Worm (Caenorhabditis elegans) whole organism, late embryonic: ENCODE data around the gene T02G5.3.

Experiments used
- ceh-18 ChIP-seq: sonication (generic microtip); optimal IDR thresholded peaks from 2 replicates; lab custom pipeline; 2016; ENCODE audit warnings: missing genetic modification characterization, missing compliant biosample characterization
- fkh-10 ChIP-seq: fragments of 150-350 bp; optimal IDR thresholded peaks from 2 replicates; lab custom pipeline; 2014; ENCODE audit warnings: missing biosample characterization, missing genetic modification reagents, missing genetic modification characterization
- hlh-30 ChIP-seq: sonication (generic microtip); optimal IDR thresholded peaks from 2 replicates; lab custom pipeline; 2017; ENCODE audit warnings: antibody characterized with exemption, missing genetic modification characterization, missing compliant biosample characterization; ENCODE audit not compliant: insufficient read depth

DNA sequence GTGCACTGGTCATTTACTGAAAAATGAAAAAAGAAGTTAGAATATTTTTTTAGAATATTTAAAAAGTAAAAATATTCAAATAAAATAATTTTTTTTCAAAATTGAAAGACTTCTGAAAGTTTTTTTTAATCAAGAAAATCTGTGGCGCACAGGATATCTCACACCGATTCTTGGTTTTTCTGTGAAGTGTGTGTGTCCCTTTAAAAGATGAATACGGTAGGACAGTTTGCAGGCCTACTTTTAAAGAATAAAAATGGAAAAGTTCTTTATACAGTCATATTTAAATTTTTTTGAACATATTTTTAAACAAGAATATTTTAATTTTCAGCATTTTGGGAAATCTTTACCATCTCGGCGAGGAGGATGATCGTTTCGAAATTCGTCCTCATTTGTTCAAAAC, 5.4 kb downstream of the T02G5.3 start, which contains the start of gene mct-5:
- TF ChIP-seq ceh-18 (tag; lab: Kevin White, UChicago): no peak
- no peak for TF ChIP-seq fkh-10
- TF ChIP-seq hlh-30 (tag; lab: Kevin White, UChicago): no peak
